Fruit fly (Drosophila melanogaster): Measurements from ENCODE around the gene dome.

Gene dome

DNA sequence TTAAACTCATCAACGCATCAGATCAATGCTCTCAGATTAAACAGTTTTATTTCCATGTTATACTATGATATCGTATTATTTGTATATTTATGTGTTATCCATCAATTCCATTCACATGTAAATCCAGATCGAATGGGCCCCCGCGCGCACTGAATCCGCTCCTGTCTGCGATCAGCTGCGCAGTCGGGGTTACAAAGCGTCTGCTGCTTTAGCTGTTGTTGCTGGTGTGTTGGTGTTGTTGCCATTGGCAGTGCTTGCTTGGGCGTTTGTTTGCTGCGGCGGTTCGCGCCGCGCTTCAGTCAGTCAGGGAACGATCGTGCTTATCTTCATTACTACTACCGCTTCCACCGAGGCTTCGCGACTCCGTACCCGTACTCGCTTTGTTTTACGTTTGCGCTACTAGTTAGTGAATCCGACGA, 16.3 kb downstream of the dome start, which contains the start of gene Zw (continued):
- TF ChIP-seq Ets21C (GFP tag; optimal IDR thresholded peaks at IDR 0.05) (peak; percentile 60), fd59A (GFP tag; optimal IDR thresholded peaks at IDR 0.05) (peak; percentile 9), Sox102F (GFP tag; optimal IDR thresholded peaks at IDR 0.05) (peak; percentile 49), pdm3 (GFP tag; optimal IDR thresholded peaks at IDR 0.05) (peak; percentile 67), Hr4 (GFP tag; optimal IDR thresholded peaks at IDR 0.05) (peak; percentile 59), net (GFP tag; optimal IDR thresholded peaks at IDR 0.05) (peak; percentile 44), CG7368 (GFP tag; optimal IDR thresholded peaks at IDR 0.05) (peak; percentile 4), CG11762 (GFP tag; optimal IDR thresholded peaks at IDR 0.05; ENCODE audit: insufficient read depth) (peak; percentile 18), cyc (GFP tag; optimal IDR thresholded peaks at IDR 0.05) (peak; percentile 72), CG8119 (GFP tag; IDR thresholded peaks at IDR 0.05) (no peak), CG6163 (GFP tag; IDR thresholded peaks at IDR 0.05) (peak; percentile 71), CG15336 (GFP tag; IDR thresholded peaks at IDR 0.05) (peak; percentile 43; the same call in 1 of the 2 replicates), CG16779 (tag; optimal IDR thresholded peaks at IDR 0.05) (peak; percentile 19), Lpt (GFP tag; optimal IDR thresholded peaks at IDR 0.05) (peak; percentile 26), CG6854 (GFP tag; optimal IDR thresholded peaks at IDR 0.05) (peak; percentile 33), vri (GFP tag; optimal IDR thresholded peaks at IDR 0.05) (peak; percentile 55), eg (GFP tag; IDR thresholded peaks at IDR 0.05) (peak; percentile 74), ss (GFP tag; optimal IDR thresholded peaks at IDR 0.05) (peak; percentile 15 to 31), CG3032 (tag; optimal IDR thresholded peaks at IDR 0.05) (peak; percentile 36), CG10669 (GFP tag; optimal IDR thresholded peaks at IDR 0.05) (peak; percentile 40), CG34406 (GFP tag; optimal IDR thresholded peaks at IDR 0.05) (peak; percentile 4), lz (GFP tag; optimal IDR thresholded peaks at IDR 0.05) (peak; percentile 67)

DNA sequence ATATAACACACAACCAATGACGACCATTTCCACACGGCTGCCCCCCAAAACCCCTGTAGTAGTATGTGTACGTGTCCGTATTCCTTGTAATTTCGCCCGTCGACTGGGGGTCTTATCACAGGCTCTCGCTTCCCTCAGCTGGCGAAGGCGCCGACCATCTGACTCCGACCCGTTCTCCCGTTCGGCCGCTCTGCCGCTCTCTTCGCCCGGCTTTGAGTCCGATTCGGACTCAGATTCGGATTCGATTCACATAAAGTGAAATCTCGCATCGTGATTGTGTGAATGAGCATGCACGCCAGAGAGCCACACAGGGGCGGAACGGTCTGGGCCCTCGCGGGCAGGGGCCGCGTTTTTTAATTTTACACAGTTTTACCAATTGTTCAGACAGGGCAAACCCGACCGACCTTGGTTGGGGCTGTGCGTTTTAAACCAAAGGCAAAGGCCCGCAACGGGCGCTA, 17.6 kb downstream of the dome start:
- no peak for TF ChIP-seq CG9139 (GFP tag; optimal IDR thresholded peaks at IDR 0.05)
- peak; percentile 36 for TF ChIP-seq pdm3 (GFP tag; optimal IDR thresholded peaks at IDR 0.05)
- peak; percentile 71 for TF ChIP-seq Eip78C (GFP tag)
- TF ChIP-seq CG3919 (GFP tag; optimal IDR thresholded peaks at IDR 0.05) = peak; percentile 46
- peak; percentile 5 for TF ChIP-seq Ets96B (tag; optimal IDR thresholded peaks at IDR 0.05)
- TF ChIP-seq CG6808 (GFP tag; optimal IDR thresholded peaks at IDR 0.05) = no peak
- peak; percentile 23 for TF ChIP-seq Hr4 (GFP tag; optimal IDR thresholded peaks at IDR 0.05)
- no peak for TF ChIP-seq dac (GFP tag; optimal IDR thresholded peaks at IDR 0.05)
- TF ChIP-seq CG11902 (GFP tag; optimal IDR thresholded peaks at IDR 0.05) = peak; percentile 92
- TF ChIP-seq Eip75B (GFP tag; optimal IDR thresholded peaks at IDR 0.05) = peak; percentile 28
- TF ChIP-seq topi (GFP tag; optimal IDR thresholded peaks at IDR 0.05) = peak; percentile 26
- peak; percentile 7 for TF ChIP-seq vri (GFP tag; optimal IDR thresholded peaks at IDR 0.05)
- peak; percentile 27 for TF ChIP-seq Met (GFP tag; optimal IDR thresholded peaks at IDR 0.05)
- TF ChIP-seq fkh (GFP tag; optimal IDR thresholded peaks at IDR 0.05) = no peak
- TF ChIP-seq lz (GFP tag; optimal IDR thresholded peaks at IDR 0.05) = peak; percentile 57
- 0 out of 2 replicates have a peak, but pooled peaks have one; percentile 19 for TF ChIP-seq CG11294 (GFP tag; IDR thresholded peaks at IDR 0.05)
- peak in 1 of 2 experiments; percentile 32 for TF ChIP-seq ss (GFP tag; optimal IDR thresholded peaks at IDR 0.05)
- peak; percentile 22 for TF ChIP-seq CG10669 (GFP tag; optimal IDR thresholded peaks at IDR 0.05)
- TF ChIP-seq CG10631 (GFP tag; optimal IDR thresholded peaks at IDR 0.05) = no peak
- no peak for TF ChIP-seq Lpt (GFP tag; optimal IDR thresholded peaks at IDR 0.05)
- peak; percentile 56 for TF ChIP-seq CG31627 (GFP tag; optimal IDR thresholded peaks at IDR 0.05)
- peak; percentile 58; the same call in 2 of the 3 replicates for TF ChIP-seq CG6163 (GFP tag; IDR thresholded peaks at IDR 0.05)
- no peak for TF ChIP-seq net (GFP tag; optimal IDR thresholded peaks at IDR 0.05)
- TF ChIP-seq CG15336 (GFP tag; IDR thresholded peaks at IDR 0.05) = peak; percentile 28; the same call in 1 of the 2 replicates
- TF ChIP-seq eg (GFP tag; IDR thresholded peaks at IDR 0.05) = peak; percentile 80
- TF ChIP-seq CG32006 (GFP tag; optimal IDR thresholded peaks at IDR 0.05) = peak; percentile 48
- no peak for TF ChIP-seq Sox15 (GFP tag; optimal IDR thresholded peaks at IDR 0.05)
- TF ChIP-seq CG1621 (tag; optimal IDR thresholded peaks at IDR 0.05) = peak; percentile 55
- TF ChIP-seq dsx (GFP tag; optimal IDR thresholded peaks at IDR 0.05; ENCODE audit: poor library complexity, severe bottlenecking) = peak; percentile 27
- TF ChIP-seq Hr39 (GFP tag; optimal IDR thresholded peaks at IDR 0.05) = peak; percentile 50
- TF ChIP-seq Sox14 (GFP tag; optimal IDR thresholded peaks at IDR 0.05) = peak; percentile 46
- peak; percentile 10 for TF ChIP-seq achi (GFP tag; optimal IDR thresholded peaks at IDR 0.05)
- TF ChIP-seq svp (GFP tag) = peak; percentile 93
- no peak for TF ChIP-seq fd85E (GFP tag; optimal IDR thresholded peaks at IDR 0.05)
- 0 out of 3 replicates have a peak, but pooled peaks have one; percentile 27 for TF ChIP-seq CG8119 (GFP tag; IDR thresholded peaks at IDR 0.05)
- TF ChIP-seq CG8319 (GFP tag; optimal IDR thresholded peaks at IDR 0.05) = no peak
- peak; percentile 23 for TF ChIP-seq OdsH (GFP tag; optimal IDR thresholded peaks at IDR 0.05)
- peak; percentile 30 for TF ChIP-seq CG6792 (GFP tag; optimal IDR thresholded peaks at IDR 0.05)
